Fruit fly (Drosophila melanogaster): Measurements from ENCODE around the gene Non2.

Non2 gene

DNA sequence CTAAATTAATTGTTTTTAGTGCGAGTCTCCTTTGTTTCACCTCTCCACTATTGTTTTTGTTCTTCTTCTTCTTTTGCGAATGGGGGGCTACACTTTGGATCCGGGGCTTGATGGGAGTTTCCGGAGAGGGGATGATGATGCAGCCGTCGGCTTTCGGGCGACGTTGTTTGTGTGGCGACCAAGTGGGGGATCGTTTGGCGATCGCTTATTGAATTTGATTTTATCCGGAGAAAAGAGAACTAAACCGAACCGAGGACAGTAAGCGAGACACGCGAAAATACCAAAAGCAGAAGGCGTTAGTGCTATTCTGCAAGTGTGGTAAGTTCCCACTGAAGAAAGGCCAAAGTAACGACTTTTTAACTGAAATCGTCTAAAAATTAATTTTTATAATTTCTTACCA, 5.2 kb downstream of the Non2 start, which contains the start of gene AhcyL1 (continued):
- TF ChIP-seq Ptx1 (GFP tag; IDR thresholded peaks at IDR 0.05) (no peak), scrt (GFP tag; optimal IDR thresholded peaks at IDR 0.05) (no peak), ttk (GFP tag; IDR thresholded peaks at IDR 0.05) (no peak)

DNA sequence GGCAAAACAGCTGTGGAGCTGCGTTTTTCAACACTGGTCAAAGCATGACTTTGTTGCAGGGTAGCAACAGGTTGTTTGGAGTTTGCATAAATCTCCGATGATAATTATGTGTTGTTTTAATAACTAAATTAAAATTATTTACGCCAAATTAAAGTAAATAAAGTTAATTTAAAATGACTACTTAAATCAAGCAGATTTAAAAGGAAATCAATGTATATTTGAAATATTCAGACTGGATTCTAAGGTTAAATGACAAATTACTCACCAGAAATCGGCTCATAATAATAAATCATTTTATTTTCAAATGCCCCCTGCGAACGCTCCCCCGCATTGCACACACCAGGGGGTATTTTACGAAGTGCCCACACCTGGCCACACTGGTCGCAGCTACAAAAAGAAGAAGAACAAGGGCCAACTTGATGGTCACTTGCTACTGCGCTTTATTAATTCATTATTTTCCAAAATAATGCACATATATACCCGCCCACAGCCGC, 7.2 kb downstream of the Non2 start, which contains the start of the genes CG12093 and Atg2:
Gene CG12093, minus strand, starts transcription at position 40 of the 494 bp plus-strand sequence.
Gene Atg2, plus strand, starts transcription at position 371 of the 494 bp plus-strand sequence.
- no peak for TF ChIP-seq Hr39 (optimal IDR thresholded peaks at IDR 0.05)
- peak in 1 of 2 experiments; percentile 39 for TF ChIP-seq Hr78 (GFP tag; optimal IDR thresholded peaks at IDR 0.05)
- TF ChIP-seq CG12071 (GFP tag; optimal IDR thresholded peaks at IDR 0.05), result peak; percentile 61
- peak; percentile 88 for TF ChIP-seq gcm (GFP tag; optimal IDR thresholded peaks at IDR 0.05)
- TF ChIP-seq CG16863 (GFP tag; optimal IDR thresholded peaks at IDR 0.05), result peak; percentile 73
- TF ChIP-seq CG10565 (GFP tag; optimal IDR thresholded peaks at IDR 0.05), result peak; percentile 50
- TF ChIP-seq luna (GFP tag; optimal IDR thresholded peaks at IDR 0.05), result peak; percentile 24
- peak; percentile 94 for TF ChIP-seq CG10366 (GFP tag; IDR thresholded peaks at IDR 0.05)
- peak; percentile 68 for TF ChIP-seq CG1647 (GFP tag; optimal IDR thresholded peaks at IDR 0.05)
- TF ChIP-seq shn (GFP tag; optimal IDR thresholded peaks at IDR 0.05), result peak; percentile 71
- TF ChIP-seq vnd (GFP tag; IDR thresholded peaks at IDR 0.05; ENCODE audit: partially characterized antibody), result no peak
- TF ChIP-seq CG17612 (GFP tag; IDR thresholded peaks at IDR 0.05), result peak; percentile 84
- TF ChIP-seq lilli (GFP tag; optimal IDR thresholded peaks at IDR 0.05), result peak; percentile 94
- peak; percentile 89 for TF ChIP-seq twi (tag; optimal IDR thresholded peaks at IDR 0.05)
- TF ChIP-seq CG33557 (GFP tag; optimal IDR thresholded peaks at IDR 0.05), result peak; percentile 86
- peak; percentile 41 for TF ChIP-seq crol (GFP tag; IDR thresholded peaks at IDR 0.05)
- peak; percentile 62 for TF ChIP-seq mirr (GFP tag; optimal IDR thresholded peaks at IDR 0.05)
- peak; percentile 85 for TF ChIP-seq lbe (GFP tag; optimal IDR thresholded peaks at IDR 0.05)
- peak; percentile 93 for TF ChIP-seq HmgZ (tag; optimal IDR thresholded peaks at IDR 0.05)
- peak; percentile 96 for TF ChIP-seq nmo (GFP tag; optimal IDR thresholded peaks at IDR 0.05)
- peak; percentile 84; the same call in 2 of the 3 replicates for TF ChIP-seq CG3726 (GFP tag; IDR thresholded peaks at IDR 0.05)
- peak; percentile 78 for TF ChIP-seq CG18764 (GFP tag; optimal IDR thresholded peaks at IDR 0.05)
- peak; percentile 81 for TF ChIP-seq CG10959 (GFP tag; IDR thresholded peaks at IDR 0.05)
- peak; percentile 43 for TF ChIP-seq her (GFP tag; optimal IDR thresholded peaks at IDR 0.05)
- peak; percentile 90 for TF ChIP-seq scrt (GFP tag; optimal IDR thresholded peaks at IDR 0.05)
- TF ChIP-seq bigmax (GFP tag; optimal IDR thresholded peaks at IDR 0.05), result no peak
- TF ChIP-seq disco-r (GFP tag; optimal IDR thresholded peaks at IDR 0.05), result peak; percentile 17
- peak; percentile 77 for TF ChIP-seq ara (GFP tag; IDR thresholded peaks at IDR 0.05)
- peak; percentile 52 for TF ChIP-seq ac (GFP tag; optimal IDR thresholded peaks at IDR 0.05)
- TF ChIP-seq NC2β (GFP tag; optimal IDR thresholded peaks at IDR 0.05), result peak; percentile 34
- peak; percentile 85 for TF ChIP-seq CrebB (tag; optimal IDR thresholded peaks at IDR 0.05)
- no peak for TF ChIP-seq CkIIα-i1 (GFP tag; IDR thresholded peaks at IDR 0.05)
- peak; percentile 71 for TF ChIP-seq YL-1 (GFP tag; optimal IDR thresholded peaks at IDR 0.05)
- TF ChIP-seq Oaz (GFP tag; IDR thresholded peaks at IDR 0.05), result peak; percentile 94
- peak; percentile 89 for TF ChIP-seq CG14710 (tag; optimal IDR thresholded peaks at IDR 0.05)
- no peak for TF ChIP-seq pan (optimal IDR thresholded peaks at IDR 0.05)
- TF ChIP-seq pan (GFP tag; optimal IDR thresholded peaks at IDR 0.05 in 1 of 2, IDR thresholded peaks at IDR 0.05 in 1 of 2), result peak in 1 of 2 experiments; percentile 96
- TF ChIP-seq ham (GFP tag; IDR thresholded peaks at IDR 0.05), result peak; percentile 82
- peak; percentile 42 for TF ChIP-seq repo (GFP tag; optimal IDR thresholded peaks at IDR 0.05)
- TF ChIP-seq CG12236 (GFP tag; optimal IDR thresholded peaks at IDR 0.05), result peak; percentile 3
- peak; percentile 87 for TF ChIP-seq B-H1 (GFP tag; IDR thresholded peaks at IDR 0.05)
- TF ChIP-seq Nf-YA (GFP tag; IDR thresholded peaks at IDR 0.05), result peak; percentile 77
- peak; percentile 7 for TF ChIP-seq CG15073 (GFP tag; optimal IDR thresholded peaks at IDR 0.05)
- TF ChIP-seq CG3847 (GFP tag; IDR thresholded peaks at IDR 0.05), result peak; percentile 96
- peak; percentile 76 for TF ChIP-seq dati (GFP tag; IDR thresholded peaks at IDR 0.05)
- peak; percentile 92 for TF ChIP-seq CG7556 (GFP tag; optimal IDR thresholded peaks at IDR 0.05)
- TF ChIP-seq CG6854 (GFP tag; optimal IDR thresholded peaks at IDR 0.05), result peak; percentile 41
- TF ChIP-seq CG6813 (GFP tag; optimal IDR thresholded peaks at IDR 0.05), result peak; percentile 64

Data from whole organism, embryonic.